Fruit fly (Drosophila melanogaster) whole organism, prepupa: ENCODE measurements around the gene CG34357.

Experiments used
- CG11902 ChIP-seq: fragments of 200-800 bp; sonication (Bioruptor generic); optimal IDR thresholded peaks from 3 replicates; lab custom pipeline; 2016; ENCODE audit warnings: missing biosample characterization, missing genetic modification characterization
- CG16779 ChIP-seq: fragments of 200-800 bp; sonication (Bioruptor generic); optimal IDR thresholded peaks from 3 replicates; lab custom pipeline; 2017; ENCODE audit warnings: missing biosample characterization, mild to moderate bottlenecking, missing genetic modification characterization
- CG6854 ChIP-seq: fragments of 200-800 bp; sonication (Bioruptor generic); optimal IDR thresholded peaks from 2 replicates; lab custom pipeline; 2017; ENCODE audit warnings: missing biosample characterization, mild to moderate bottlenecking, missing genetic modification characterization
- CG9139 ChIP-seq: fragments of 200-800 bp; sonication (Bioruptor generic); optimal IDR thresholded peaks from 3 replicates; lab custom pipeline; 2017; ENCODE audit warnings: missing biosample characterization, mild to moderate bottlenecking, missing genetic modification characterization
- Ets21C ChIP-seq: fragments of 200-800 bp; sonication (Bioruptor generic); optimal IDR thresholded peaks from 3 replicates; lab custom pipeline; 2016; ENCODE audit warnings: missing biosample characterization, missing genetic modification characterization
- Lpt ChIP-seq: fragments of 200-800 bp; sonication (Bioruptor generic); optimal IDR thresholded peaks from 3 replicates; lab custom pipeline; 2016; ENCODE audit warnings: missing biosample characterization, missing genetic modification characterization
- esn ChIP-seq: fragments of 200-800 bp; sonication (Bioruptor generic); optimal IDR thresholded peaks from 2 replicates; lab custom pipeline; 2016; ENCODE audit warnings: missing biosample characterization, mild to moderate bottlenecking, missing genetic modification characterization, moderate library complexity
- pdm3 ChIP-seq: fragments of 200-800 bp; sonication (Bioruptor generic); optimal IDR thresholded peaks from 3 replicates; lab custom pipeline; 2016; ENCODE audit warnings: missing biosample characterization, missing genetic modification characterization
- salr ChIP-seq, 2 experiments: fragments of 200-800 bp; sonication (Bioruptor generic); optimal IDR thresholded peaks; 3 replicates each; lab custom pipeline; 2016 to 2018; ENCODE audit warnings: missing biosample characterization in 2 of 2, missing genetic modification characterization in 2 of 2, mild to moderate bottlenecking in 1 of 2

DNA sequence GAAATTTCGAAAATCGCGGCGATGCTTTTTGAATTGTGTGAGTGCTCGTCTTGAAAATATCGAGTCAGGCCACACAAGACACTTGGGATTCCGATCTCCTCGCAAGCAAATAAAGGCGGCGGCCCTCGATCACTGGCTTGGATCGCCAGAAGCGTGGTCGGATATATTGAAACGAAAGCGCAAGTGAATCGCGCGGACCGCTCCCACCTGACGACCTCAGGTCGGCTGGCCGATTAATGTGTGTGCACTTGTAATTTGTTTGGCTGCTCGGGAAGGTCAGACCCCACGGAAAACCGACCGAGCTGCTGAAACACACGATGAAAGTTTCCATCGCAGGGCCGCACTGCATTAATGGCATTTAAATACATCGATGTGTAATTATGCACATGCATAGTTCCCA lies 82.5 kb downstream of the CG34357 start:
- TF ChIP-seq CG6854 (no peak), pdm3 (GFP tag; lab: Kevin White, UChicago) (no peak), Lpt (GFP tag; lab: Kevin White, UChicago) (no peak), Ets21C (no peak), CG11902 (GFP tag; lab: Kevin White, UChicago) (no peak), CG16779 (tag; lab: Kevin White, UChicago) (no peak), salr (GFP tag; optimal IDR thresholded peaks at IDR 0.05; lab: Kevin White, UChicago) (no peak), CG9139 (GFP tag; lab: Kevin White, UChicago) (no peak), esn (GFP tag; lab: Kevin White, UChicago) (no peak)
